Fruit fly (Drosophila melanogaster) whole organism, embryonic: Measurements from ENCODE around the gene CG11811.

Experiments used
- Bdp1 ChIP-seq: fragments of 200-800 bp; sonication (Bioruptor generic); optimal IDR thresholded peaks from 3 replicates; lab custom pipeline; 2016; ENCODE audit warnings: missing biosample characterization, missing genetic modification characterization
- Blimp-1 ChIP-seq: fragments of 200-800 bp; sonication (Bioruptor generic); optimal IDR thresholded peaks from 3 replicates; lab custom pipeline; 2018; ENCODE audit warnings: missing biosample characterization, missing genetic modification characterization, mild to moderate bottlenecking, moderate library complexity, missing genetic modification reagents
- Bteb2 ChIP-seq: fragments of 200-800 bp; sonication (Bioruptor generic); optimal IDR thresholded peaks from 2 replicates; lab custom pipeline; 2016; ENCODE audit warnings: missing biosample characterization, missing genetic modification characterization
- CG11093 ChIP-seq: fragments of 200-800 bp; sonication (Bioruptor generic); IDR thresholded peaks from 3 replicates; pipeline ENCODE4 v1.3.6; 2022; ENCODE audit warnings: missing biosample characterization, missing genetic modification characterization
- CG11723 ChIP-seq: fragments of 200-800 bp; sonication (Bioruptor generic); optimal IDR thresholded peaks from 2 replicates; lab custom pipeline; 2017; ENCODE audit warnings: missing biosample characterization, mild to moderate bottlenecking, missing genetic modification characterization
- CG12744 ChIP-seq: fragments of 200-800 bp; sonication (Bioruptor generic); optimal IDR thresholded peaks from 2 replicates; lab custom pipeline; 2016; ENCODE audit warnings: missing biosample characterization, missing genetic modification characterization
- CG14667 ChIP-seq: fragments of 200-800 bp; sonication (Bioruptor generic); IDR thresholded peaks from 2 replicates; pipeline ENCODE4 v1.3.6; 2022; ENCODE audit warnings: missing biosample characterization, missing genetic modification characterization
- CG14860 ChIP-seq: fragments of 200-800 bp; sonication (Bioruptor generic); IDR thresholded peaks from 3 replicates; pipeline ENCODE4 v1.3.6; 2022; ENCODE audit warnings: missing biosample characterization, missing genetic modification characterization; ENCODE audit not compliant: partially characterized antibody
- CG15269 ChIP-seq: fragments of 200-800 bp; sonication (Bioruptor generic); optimal IDR thresholded peaks from 2 replicates; lab custom pipeline; 2018; ENCODE audit warnings: missing biosample characterization, mild to moderate bottlenecking, missing genetic modification characterization, moderate library complexity
- CG15601 ChIP-seq: fragments of 200-800 bp; sonication (Bioruptor generic); optimal IDR thresholded peaks from 3 replicates; lab custom pipeline; 2019; ENCODE audit warnings: missing biosample characterization, mild to moderate bottlenecking, missing genetic modification characterization, moderate library complexity
- CG17186 ChIP-seq: fragments of 200-800 bp; sonication (Bioruptor generic); optimal IDR thresholded peaks from 3 replicates; lab custom pipeline; 2017; ENCODE audit warnings: missing biosample characterization, missing genetic modification reagents, missing genetic modification characterization
- CG17359 ChIP-seq: fragments of 200-800 bp; sonication (Bioruptor generic); optimal IDR thresholded peaks from 3 replicates; lab custom pipeline; 2018; ENCODE audit warnings: missing biosample characterization, mild to moderate bottlenecking, missing genetic modification characterization, moderate library complexity
- CG17361 ChIP-seq: fragments of 200-800 bp; sonication (Bioruptor generic); IDR thresholded peaks from 3 replicates; pipeline ENCODE4 v1.3.6; 2022; ENCODE audit warnings: missing biosample characterization, missing genetic modification characterization
- CG17385 ChIP-seq: fragments of 200-800 bp; sonication (Bioruptor generic); optimal IDR thresholded peaks from 3 replicates; lab custom pipeline; 2018; ENCODE audit warnings: missing biosample characterization, mild to moderate bottlenecking, missing genetic modification characterization
- CG18619 ChIP-seq: fragments of 200-800 bp; sonication (Bioruptor generic); optimal IDR thresholded peaks from 3 replicates; lab custom pipeline; 2017; ENCODE audit warnings: missing biosample characterization, mild to moderate bottlenecking, missing genetic modification characterization
- CG30020 ChIP-seq: fragments of 200-800 bp; optimal IDR thresholded peaks from 2 replicates; lab custom pipeline; 2019; ENCODE audit warnings: missing biosample characterization, mild to moderate bottlenecking, missing genetic modification characterization, moderate library complexity
- CG4360 ChIP-seq: fragments of 200-800 bp; sonication (Bioruptor generic); IDR thresholded peaks from 2 replicates; pipeline ENCODE4 v1.3.6; 2022; ENCODE audit warnings: missing biosample characterization, missing genetic modification characterization
- CG43689 ChIP-seq: fragments of 200-800 bp; sonication (Bioruptor generic); IDR thresholded peaks from 2 replicates; pipeline ENCODE4 v1.3.6; 2022; ENCODE audit warnings: missing biosample characterization, missing genetic modification characterization
- D19A ChIP-seq: fragments of 200-800 bp; optimal IDR thresholded peaks from 3 replicates; lab custom pipeline; 2019; ENCODE audit warnings: missing biosample characterization, mild to moderate bottlenecking, missing genetic modification characterization, moderate library complexity
- Deaf1 ChIP-seq: fragments of 200-800 bp; optimal IDR thresholded peaks from 3 replicates; lab custom pipeline; 2019; ENCODE audit warnings: missing biosample characterization, mild to moderate bottlenecking, missing genetic modification characterization, moderate library complexity
- Dref ChIP-seq: fragments of 200-800 bp; sonication (Bioruptor generic); IDR thresholded peaks from 2 replicates; pipeline ENCODE4 v1.3.6; 2022; ENCODE audit warnings: missing biosample characterization, missing genetic modification characterization
- Drgx ChIP-seq: fragments of 200-800 bp; sonication (Bioruptor generic); IDR thresholded peaks from 2 replicates; pipeline ENCODE4 v1.3.6; 2022; ENCODE audit warnings: missing biosample characterization, missing genetic modification characterization
- Hmr ChIP-seq: fragments of 200-800 bp; sonication (Bioruptor generic); optimal IDR thresholded peaks from 3 replicates; lab custom pipeline; 2017; ENCODE audit warnings: mild to moderate bottlenecking, missing biosample characterization, missing genetic modification reagents, missing genetic modification characterization
- Hr3 ChIP-seq: fragments of 200-800 bp; sonication (Bioruptor generic); optimal IDR thresholded peaks from 3 replicates; lab custom pipeline; 2016; ENCODE audit warnings: missing biosample characterization, missing genetic modification characterization
- Hsf ChIP-seq: fragments of 200-800 bp; sonication (Bioruptor generic); optimal IDR thresholded peaks from 3 replicates; lab custom pipeline; 2016; ENCODE audit warnings: missing biosample characterization, missing genetic modification characterization
- MESR4 ChIP-seq: fragments of 200-800 bp; sonication (Bioruptor generic); optimal IDR thresholded peaks from 2 replicates; lab custom pipeline; 2018; ENCODE audit warnings: missing biosample characterization, mild to moderate bottlenecking, missing genetic modification characterization, moderate library complexity
- Max ChIP-seq: fragments of 200-800 bp; sonication (Bioruptor generic); optimal IDR thresholded peaks from 2 replicates; lab custom pipeline; 2016; ENCODE audit warnings: missing biosample characterization, mild to moderate bottlenecking, missing genetic modification characterization
- NFAT ChIP-seq: fragments of 200-800 bp; sonication (Bioruptor generic); IDR thresholded peaks from 2 replicates; pipeline ENCODE4 v1.3.6; 2022; ENCODE audit warnings: missing biosample characterization, missing genetic modification characterization
- Nf-YB ChIP-seq: fragments of 200-800 bp; sonication (Bioruptor generic); optimal IDR thresholded peaks from 3 replicates; lab custom pipeline; 2019; ENCODE audit warnings: missing biosample characterization, mild to moderate bottlenecking, missing genetic modification characterization, moderate library complexity
- Optix ChIP-seq: fragments of 200-800 bp; sonication (Bioruptor generic); IDR thresholded peaks from 3 replicates; pipeline ENCODE4 v1.3.6; 2022; ENCODE audit warnings: missing biosample characterization, missing genetic modification characterization
- Sin3A ChIP-seq: fragments of >200 bp; optimal IDR thresholded peaks from 2 replicates; lab custom pipeline; 2018
- YL-1 ChIP-seq: fragments of 200-800 bp; sonication (Bioruptor generic); optimal IDR thresholded peaks from 3 replicates; lab custom pipeline; 2017; ENCODE audit warnings: missing biosample characterization, mild to moderate bottlenecking, missing genetic modification characterization
- az2 ChIP-seq: fragments of 200-800 bp; sonication (Bioruptor generic); optimal IDR thresholded peaks from 3 replicates; lab custom pipeline; 2016; ENCODE audit warnings: missing biosample characterization, missing genetic modification characterization
- btn ChIP-seq: fragments of 200-800 bp; sonication (Bioruptor generic); optimal IDR thresholded peaks from 2 replicates; lab custom pipeline; 2016; ENCODE audit warnings: missing biosample characterization, missing genetic modification characterization
- chm ChIP-seq: fragments of 200-800 bp; sonication (Bioruptor generic); IDR thresholded peaks from 2 replicates; pipeline ENCODE4 v1.3.6; 2022; ENCODE audit warnings: missing biosample characterization, missing genetic modification characterization
- croc ChIP-seq: fragments of 200-800 bp; sonication (Bioruptor generic); conservative IDR thresholded peaks from 3 replicates; pipeline ENCODE4 v1.3.6; 2022; ENCODE audit warnings: missing biosample characterization, missing genetic modification characterization
- dan ChIP-seq: fragments of 200-800 bp; sonication (Bioruptor generic); IDR thresholded peaks from 2 replicates; pipeline ENCODE4 v1.3.6; 2022; ENCODE audit warnings: missing biosample characterization, missing genetic modification characterization
- dmrt11E ChIP-seq: fragments of 200-800 bp; sonication (Bioruptor generic); optimal IDR thresholded peaks from 3 replicates; lab custom pipeline; 2018; ENCODE audit warnings: missing biosample characterization, mild to moderate bottlenecking, missing genetic modification characterization, moderate library complexity
- gce ChIP-seq: fragments of 200-800 bp; sonication (Bioruptor generic); IDR thresholded peaks from 3 replicates; pipeline ENCODE4 v1.3.6; 2022; ENCODE audit warnings: missing biosample characterization, missing genetic modification characterization
- hth ChIP-seq: fragments of >200 bp; optimal IDR thresholded peaks from 2 replicates; lab custom pipeline; 2017; ENCODE audit warnings: inconsistent platforms
- kay ChIP-seq: fragments of 200-800 bp; sonication (Bioruptor generic); optimal IDR thresholded peaks from 2 replicates; lab custom pipeline; 2016; ENCODE audit warnings: missing biosample characterization, missing genetic modification characterization
- lola ChIP-seq, 3 experiments: fragments of >200 bp in 2 of 3; fragments of 200-800 bp in 1 of 3; sonication (Bioruptor generic) in 1 of 3; optimal IDR thresholded peaks; 2 replicates each; lab custom pipeline; 2017 to 2019; ENCODE audit warnings: missing biosample characterization in 3 of 3, missing genetic modification characterization in 3 of 3, mild to moderate bottlenecking in 1 of 3, moderate library complexity in 1 of 3
- mld ChIP-seq: fragments of 200-800 bp; sonication (Bioruptor generic); IDR thresholded peaks from 3 replicates; pipeline ENCODE4 v1.3.6; 2022; ENCODE audit warnings: missing biosample characterization, missing genetic modification characterization; ENCODE audit not compliant: partially characterized antibody
- nmo ChIP-seq: fragments of 200-800 bp; sonication (Bioruptor generic); optimal IDR thresholded peaks from 2 replicates; lab custom pipeline; 2018; ENCODE audit warnings: missing biosample characterization, mild to moderate bottlenecking, missing genetic modification characterization, moderate library complexity
- sisA ChIP-seq: fragments of 200-800 bp; sonication (Bioruptor generic); IDR thresholded peaks from 2 replicates; pipeline ENCODE4 v1.3.6; 2022; ENCODE audit warnings: missing biosample characterization, missing genetic modification characterization
- so ChIP-seq: fragments of 200-800 bp; sonication (Bioruptor generic); IDR thresholded peaks from 3 replicates; pipeline ENCODE4 v1.3.6; 2022; ENCODE audit warnings: missing biosample characterization, missing genetic modification characterization
- ssp ChIP-seq: fragments of 200-800 bp; sonication (Bioruptor generic); IDR thresholded peaks from 2 replicates; pipeline ENCODE4 v1.3.6; 2022; ENCODE audit warnings: missing biosample characterization, missing genetic modification characterization
- wdn ChIP-seq: fragments of 200-800 bp; sonication (Bioruptor generic); IDR thresholded peaks from 2 replicates; pipeline ENCODE4 v1.3.6; 2022; ENCODE audit warnings: missing biosample characterization, missing genetic modification characterization
- zfh1 ChIP-seq: fragments of 200-800 bp; sonication (Bioruptor generic); IDR thresholded peaks from 3 replicates; pipeline ENCODE4 v1.3.6; 2022; ENCODE audit warnings: missing biosample characterization, missing genetic modification characterization

The CG11811 gene

dm6 chr3L:10693709-10694403, 3.0 kb downstream of the CG11811 start, which contains the start of gene ND-13B (continued):
- 0 out of 3 replicates have a peak, but pooled peaks have one; percentile 44 for TF ChIP-seq CG14860
- no peak for TF ChIP-seq so
- no peak for TF ChIP-seq btn (GFP tag; lab: Kevin White, UChicago)
- peak; percentile 42 for TF ChIP-seq MESR4 (GFP tag; lab: Kevin White, UChicago)
- TF ChIP-seq CG17186 (GFP tag; lab: Kevin White, UChicago) = peak; percentile 30
- no peak for TF ChIP-seq Drgx
- TF ChIP-seq Optix = no peak
- no peak for TF ChIP-seq az2 (GFP tag; lab: Kevin White, UChicago)
- TF ChIP-seq Dref = no peak

- TF ChIP-seq Hsf (no peak), CG17359 (tag; lab: Kevin White, UChicago) (no peak), chm (GFP tag; lab: Robert Waterston, UW) (no peak), CG17385 (GFP tag; lab: Kevin White, UChicago) (no peak), wdn (GFP tag; lab: Robert Waterston, UW) (no peak), ssp (GFP tag; lab: Robert Waterston, UW) (no peak), Nf-YB (GFP tag; lab: Kevin White, UChicago) (no peak), kay (GFP tag; lab: Kevin White, UChicago) (no peak), Blimp-1 (GFP tag; lab: Kevin White, UChicago) (peak; percentile 52), Bteb2 (GFP tag; lab: Kevin White, UChicago) (no peak), zfh1 (GFP tag; lab: Robert Waterston, UW) (no peak), Max (GFP tag; lab: Kevin White, UChicago) (no peak), sisA (GFP tag; lab: Robert Waterston, UW) (no peak), CG11093 (GFP tag; lab: Robert Waterston, UW) (no peak), CG4360 (GFP tag; lab: Robert Waterston, UW) (no peak), CG43689 (no peak), CG11723 (GFP tag; lab: Kevin White, UChicago) (no peak), YL-1 (no peak), Deaf1 (tag; lab: Kevin White, UChicago) (peak; percentile 31), CG30020 (tag; lab: Kevin White, UChicago) (no peak), NFAT (no peak), gce (GFP tag; lab: Robert Waterston, UW) (no peak), D19A (tag; lab: Kevin White, UChicago) (peak; percentile 28), Hmr (GFP tag; lab: Kevin White, UChicago) (peak; percentile 46), croc (GFP tag; lab: Robert Waterston, UW) (0 out of 3 replicates have a peak, but pooled peaks have one; percentile 15), Bdp1 (GFP tag; lab: Kevin White, UChicago) (no peak), CG12744 (GFP tag; lab: Kevin White, UChicago) (no peak), lola (GFP tag; optimal IDR thresholded peaks at IDR 0.05; lab: Kevin White, UChicago) (peak in 1 of 3 experiments; percentile 39), Sin3A (lab: Kevin White, UChicago) (no peak), mld (no peak), hth (lab: Kevin White, UChicago) (no peak), Hr3 (no peak), CG17361 (GFP tag; lab: Robert Waterston, UW) (peak; percentile 74; the same call in 2 of the 3 replicates), CG15601 (tag; lab: Kevin White, UChicago) (peak; percentile 35), dmrt11E (tag; lab: Kevin White, UChicago) (peak; percentile 21), dan (no peak), CG18619 (GFP tag; lab: Kevin White, UChicago) (no peak), nmo (GFP tag; lab: Kevin White, UChicago) (peak; percentile 54), CG14667 (GFP tag; lab: Robert Waterston, UW) (no peak), CG15269 (tag; lab: Kevin White, UChicago) (no peak)
Observed at dm6 chr3L:10696635-10697412, 6.0 kb downstream of the CG11811 start, which contains the start of gene NijA. Gene NijA (minus strand): TSS chr3L:10696877.
